Worm (Caenorhabditis elegans) whole organism, L3 larva: Measurements from ENCODE around the gene W05B10.3.

Source experiments
- aly-2 ChIP-seq: fragments of 150-350 bp; optimal IDR thresholded peaks from 2 replicates; lab custom pipeline; 2014; ENCODE audit warnings: missing biosample characterization, missing genetic modification characterization
- ama-1 ChIP-seq: fragments of 150-350 bp; optimal IDR thresholded peaks from 2 replicates; lab custom pipeline; 2018
- ceh-16 ChIP-seq: sonication (generic microtip); optimal IDR thresholded peaks from 2 replicates; lab custom pipeline; 2017; ENCODE audit warnings: missing biosample characterization, missing genetic modification characterization
- nhr-23 ChIP-seq: fragments of 150-350 bp; optimal IDR thresholded peaks from 2 replicates; lab custom pipeline; 2014; ENCODE audit warnings: missing biosample characterization, missing genetic modification reagents, missing genetic modification characterization
- nhr-237 ChIP-seq: fragments of 150-350 bp; optimal IDR thresholded peaks from 2 replicates; lab custom pipeline; 2014; ENCODE audit warnings: missing biosample characterization, missing genetic modification characterization
- nhr-25 ChIP-seq: sonication (generic microtip); optimal IDR thresholded peaks from 2 replicates; lab custom pipeline; 2017; ENCODE audit warnings: missing biosample characterization, missing genetic modification characterization
- nhr-76 ChIP-seq: fragments of 150-350 bp; sonication (generic microtip); optimal IDR thresholded peaks from 5 replicates; lab custom pipeline; 2014; ENCODE audit warnings: missing biosample characterization, missing genetic modification characterization
- snpc-4 ChIP-seq: fragments of 150-350 bp; optimal IDR thresholded peaks from 2 replicates; lab custom pipeline; 2014; ENCODE audit warnings: missing biosample characterization, missing genetic modification characterization

DNA sequence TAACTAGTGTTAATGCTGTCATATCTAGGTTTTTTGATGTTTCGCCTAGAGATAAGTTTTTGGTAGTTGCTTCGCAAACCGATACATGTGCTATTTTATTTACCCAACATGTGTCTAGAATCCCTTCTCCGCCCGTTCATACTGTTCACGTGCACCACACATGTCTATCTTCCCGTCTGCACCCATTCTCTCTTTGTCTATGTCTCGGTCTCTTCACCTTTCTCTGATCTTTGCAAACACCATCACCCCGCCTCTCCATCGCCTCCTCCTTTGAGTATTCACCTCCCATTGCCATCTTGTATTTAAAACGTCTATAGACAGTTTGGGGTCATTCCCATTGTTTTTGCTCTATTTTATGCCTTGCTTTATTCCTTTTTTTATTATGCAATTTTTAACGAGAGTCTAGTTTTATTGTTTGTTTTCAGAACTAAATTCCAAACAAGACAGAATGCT, 24.3 kb downstream of the W05B10.3 start, which contains the start of gene F56H9.2:
- no peak for TF ChIP-seq aly-2 (tag; lab: Kevin White, UChicago)
- TF ChIP-seq nhr-76: no peak
- TF ChIP-seq nhr-25 (tag; lab: Kevin White, UChicago): peak; percentile 93
- no peak for TF ChIP-seq ceh-16 (tag; lab: Kevin White, UChicago)
- TF ChIP-seq nhr-237 (tag; lab: Kevin White, UChicago): no peak
- TF ChIP-seq nhr-23: peak; percentile 71
- TF ChIP-seq snpc-4 (tag; lab: Kevin White, UChicago): no peak
- TF ChIP-seq ama-1 (lab: Kevin White, UChicago): peak; percentile 8
